Worm (Caenorhabditis elegans) whole organism, L2 larva: ENCODE data around the gene srg-69.
"Not testable (repeated sequence)": the region's sequence is repeated elsewhere in the genome, so short reads cannot be mapped to it uniquely, and the experiment has no call there.

Source experiments
- C34F6.9 ChIP-seq: fragments of 150-350 bp; optimal IDR thresholded peaks from 2 replicates; lab custom pipeline; 2014; ENCODE audit warnings: missing biosample characterization, missing genetic modification characterization
- F13H6.1 ChIP-seq: sonication (generic microtip); optimal IDR thresholded peaks from 2 replicates; lab custom pipeline; 2016; ENCODE audit warnings: missing genetic modification characterization, missing compliant biosample characterization
- R02D3.7 ChIP-seq: fragments of 150-350 bp; optimal IDR thresholded peaks from 2 replicates; lab custom pipeline; 2014; ENCODE audit warnings: missing biosample characterization, missing genetic modification characterization
- aly-2 ChIP-seq: fragments of 150-350 bp; optimal IDR thresholded peaks from 2 replicates; lab custom pipeline; 2014; ENCODE audit warnings: missing biosample characterization, missing genetic modification characterization
- blmp-1 ChIP-seq: sonication (generic microtip); optimal IDR thresholded peaks from 2 replicates; lab custom pipeline; 2017; ENCODE audit warnings: missing genetic modification characterization, mild to moderate bottlenecking, missing compliant biosample characterization, antibody characterized with exemption, moderate library complexity; ENCODE audit not compliant: insufficient read depth
- ceh-82 ChIP-seq: fragments of 150-350 bp; optimal IDR thresholded peaks from 2 replicates; lab custom pipeline; 2014; ENCODE audit warnings: missing biosample characterization, missing genetic modification characterization
- crh-2 ChIP-seq: sonication (generic microtip); optimal IDR thresholded peaks from 2 replicates; lab custom pipeline; 2017; ENCODE audit warnings: missing biosample characterization, missing genetic modification characterization
- dmd-4 ChIP-seq: sonication (generic microtip); optimal IDR thresholded peaks from 2 replicates; lab custom pipeline; 2017; ENCODE audit warnings: missing biosample characterization, missing genetic modification characterization
- egl-27 ChIP-seq: sonication (generic microtip); optimal IDR thresholded peaks from 3 replicates; lab custom pipeline; 2017; ENCODE audit warnings: missing biosample characterization, missing genetic modification reagents, missing genetic modification characterization
- fos-1 ChIP-seq: fragments of 150-350 bp; optimal IDR thresholded peaks from 2 replicates; lab custom pipeline; 2014; ENCODE audit warnings: missing biosample characterization, missing genetic modification characterization
- gmeb-1 ChIP-seq: fragments of 150-350 bp; optimal IDR thresholded peaks from 2 replicates; lab custom pipeline; 2014; ENCODE audit warnings: missing biosample characterization, missing genetic modification characterization
- lin-13 ChIP-seq: fragments of 150-350 bp; optimal IDR thresholded peaks from 2 replicates; lab custom pipeline; 2014; ENCODE audit warnings: missing biosample characterization, missing genetic modification reagents, missing genetic modification characterization
- lin-39 ChIP-seq: fragments of 150-350 bp; optimal IDR thresholded peaks from 2 replicates; lab custom pipeline; 2014; ENCODE audit warnings: missing biosample characterization, missing genetic modification reagents, missing genetic modification characterization
- lsy-2 ChIP-seq, 2 experiments: fragments of 150-350 bp in 1 of 2; sonication (generic microtip) in 1 of 2; optimal IDR thresholded peaks; 2 replicates each; lab custom pipeline; 2014 to 2017; ENCODE audit warnings: missing biosample characterization in 2 of 2, missing genetic modification characterization in 2 of 2
- mab-5 ChIP-seq: fragments of 150-350 bp; optimal IDR thresholded peaks from 2 replicates; lab custom pipeline; 2014; ENCODE audit warnings: missing biosample characterization, missing genetic modification characterization
- mdl-1 ChIP-seq, 2 experiments: fragments of 150-350 bp in 1 of 2; sonication (generic microtip) in 1 of 2; optimal IDR thresholded peaks; 2 replicates each; lab custom pipeline; 2017; ENCODE audit warnings: missing biosample characterization in 2 of 2, missing genetic modification characterization in 2 of 2
- nhr-129 ChIP-seq: fragments of 150-350 bp; optimal IDR thresholded peaks from 2 replicates; lab custom pipeline; 2014; ENCODE audit warnings: missing biosample characterization, missing genetic modification characterization
- nhr-21 ChIP-seq: fragments of 150-350 bp; optimal IDR thresholded peaks from 2 replicates; lab custom pipeline; 2014; ENCODE audit warnings: missing biosample characterization, missing genetic modification characterization
- nhr-23 ChIP-seq: fragments of 150-350 bp; optimal IDR thresholded peaks from 2 replicates; lab custom pipeline; 2014; ENCODE audit warnings: missing biosample characterization, missing genetic modification reagents, missing genetic modification characterization
- nhr-25 ChIP-seq: fragments of 150-350 bp; sonication (generic microtip); optimal IDR thresholded peaks from 3 replicates; lab custom pipeline; 2014; ENCODE audit warnings: missing biosample characterization, missing genetic modification characterization
- skn-1 ChIP-seq: sonication (generic microtip); optimal IDR thresholded peaks from 2 replicates; lab custom pipeline; 2017; ENCODE audit warnings: missing biosample characterization, missing genetic modification characterization
- sma-3 ChIP-seq: sonication (generic microtip); optimal IDR thresholded peaks from 2 replicates; lab custom pipeline; 2016; ENCODE audit warnings: missing genetic modification reagents, missing genetic modification characterization, missing compliant biosample characterization
- sma-9 ChIP-seq, 2 experiments: fragments of 150-350 bp in 1 of 2; sonication (generic microtip) in 1 of 2; optimal IDR thresholded peaks; 2 replicates each; lab custom pipeline; 2014 to 2016; ENCODE audit warnings: missing genetic modification characterization in 2 of 2, mild to moderate bottlenecking in 1 of 2, missing biosample characterization in 1 of 2, missing compliant biosample characterization in 1 of 2, missing genetic modification reagents in 1 of 2, moderate library complexity in 1 of 2
- snpc-4 ChIP-seq: fragments of 150-350 bp; optimal IDR thresholded peaks from 2 replicates; lab custom pipeline; 2014; ENCODE audit warnings: missing biosample characterization, missing genetic modification characterization
- unc-55 ChIP-seq: fragments of 150-350 bp; sonication (generic microtip); optimal IDR thresholded peaks from 3 replicates; lab custom pipeline; 2014; ENCODE audit warnings: missing biosample characterization, missing genetic modification reagents, missing genetic modification characterization
- unc-62 ChIP-seq: fragments of 150-350 bp; optimal IDR thresholded peaks from 2 replicates; lab custom pipeline; 2014; ENCODE audit warnings: missing biosample characterization, missing genetic modification reagents, missing genetic modification characterization
- zag-1 ChIP-seq: fragments of 150-350 bp; optimal IDR thresholded peaks from 2 replicates; lab custom pipeline; 2014; ENCODE audit warnings: missing biosample characterization, missing genetic modification characterization
- ztf-11 ChIP-seq: sonication (generic microtip); optimal IDR thresholded peaks from 2 replicates; lab custom pipeline; 2017; ENCODE audit warnings: missing biosample characterization, missing genetic modification characterization
- ztf-4 ChIP-seq: fragments of 150-350 bp; optimal IDR thresholded peaks from 2 replicates; lab custom pipeline; 2014; ENCODE audit warnings: missing biosample characterization, missing genetic modification characterization

The srg-69 gene

ce11 chrII:5341573-5341972, 13.9 kb upstream of the srg-69 start:
- peak; percentile 3 for TF ChIP-seq nhr-21 (tag; lab: Kevin White, UChicago)
- TF ChIP-seq sma-9 (GFP tag; optimal IDR thresholded peaks at IDR 0.05; lab: Kevin White, UChicago), result peak; percentile 5
- TF ChIP-seq sma-9 (tag; optimal IDR thresholded peaks at IDR 0.05; lab: Kevin White, UChicago), result no peak
- TF ChIP-seq sma-3 (GFP tag; lab: Kevin White, UChicago), result no peak
- TF ChIP-seq, all 48 proteins: peak for 2

ce11 chrII:5342412-5342811, 13.1 kb upstream of the srg-69 start:
- peak; percentile 6 for TF ChIP-seq C34F6.9 (tag; lab: Kevin White, UChicago)
- peak; percentile 22 for TF ChIP-seq sma-9 (GFP tag; optimal IDR thresholded peaks at IDR 0.05; lab: Kevin White, UChicago)
- TF ChIP-seq sma-9 (tag; optimal IDR thresholded peaks at IDR 0.05; lab: Kevin White, UChicago), result no peak
- TF ChIP-seq sma-3 (GFP tag; lab: Kevin White, UChicago), result peak; percentile 11
- no peak for TF ChIP-seq mdl-1 (tag; optimal IDR thresholded peaks at IDR 0.05; lab: Kevin White, UChicago)

ce11 chrII:5344775-5345174, 10.7 kb upstream of the srg-69 start, which contains the start of gene F09E5.14:
Gene F09E5.14, minus strand, starts transcription at chrII:5344875.
- TF ChIP-seq zag-1 (tag; lab: Kevin White, UChicago) (no peak), ztf-11 (tag; lab: Kevin White, UChicago) (no peak), snpc-4 (tag; lab: Kevin White, UChicago) (no peak), lsy-2 (tag; optimal IDR thresholded peaks at IDR 0.05; lab: Kevin White, UChicago) (no peak), aly-2 (tag; lab: Kevin White, UChicago) (no peak), fos-1 (no peak), ceh-82 (tag; lab: Kevin White, UChicago) (no peak), ztf-4 (no peak), gmeb-1 (tag; lab: Kevin White, UChicago) (no peak), R02D3.7 (tag; lab: Kevin White, UChicago) (no peak), lin-39 (no peak), sma-9 (GFP tag; optimal IDR thresholded peaks at IDR 0.05; lab: Kevin White, UChicago) (no peak), sma-9 (tag; optimal IDR thresholded peaks at IDR 0.05; lab: Kevin White, UChicago) (no peak), nhr-25 (tag; lab: Kevin White, UChicago) (no peak)

ce11 chrII:5346350-5346749, 9.1 kb upstream of the srg-69 start:
- TF ChIP-seq nhr-21 (tag; lab: Kevin White, UChicago), result peak; percentile 37
- peak; percentile 94 for TF ChIP-seq gmeb-1 (tag; lab: Kevin White, UChicago)
- TF ChIP-seq nhr-129 (tag; lab: Kevin White, UChicago), result peak; percentile 69
- peak; percentile 55 for TF ChIP-seq sma-3 (GFP tag; lab: Kevin White, UChicago)
- peak; percentile 53 to 77 for TF ChIP-seq lsy-2 (tag; optimal IDR thresholded peaks at IDR 0.05; lab: Kevin White, UChicago)
- peak; percentile 82 for TF ChIP-seq lin-13 (GFP tag; lab: Kevin White, UChicago)
- peak; percentile 46 for TF ChIP-seq sma-9 (GFP tag; optimal IDR thresholded peaks at IDR 0.05; lab: Kevin White, UChicago)
- not testable (repeated sequence) for TF ChIP-seq sma-9 (tag; optimal IDR thresholded peaks at IDR 0.05; lab: Kevin White, UChicago)
- TF ChIP-seq snpc-4 (tag; lab: Kevin White, UChicago), result peak; percentile 23
- peak; percentile 54 for TF ChIP-seq F13H6.1 (tag; lab: Kevin White, UChicago)
- TF ChIP-seq crh-2 (tag; lab: Kevin White, UChicago), result peak; percentile 50
- TF ChIP-seq mab-5 (tag; lab: Kevin White, UChicago), result peak; percentile 27
- peak; percentile 65 for TF ChIP-seq unc-55
- peak; percentile 64 for TF ChIP-seq C34F6.9 (tag; lab: Kevin White, UChicago)
- TF ChIP-seq nhr-25 (tag; lab: Kevin White, UChicago), result peak; percentile 31
- TF ChIP-seq, all 48 proteins: peak for 14; not testable (repeated sequence) for 34

ce11 chrII:5350357-5350756, 5.1 kb upstream of the srg-69 start, which contains the start of gene F09E5.8:
Gene F09E5.8, plus strand, starts transcription at chrII:5350669.
- TF ChIP-seq unc-62; crh-2 (tag; lab: Kevin White, UChicago); egl-27: not testable (repeated sequence)

ce11 chrII:5351799-5352198, 3.7 kb upstream of the srg-69 start, which contains the start of gene F09E5.7:
Gene F09E5.7, plus strand, starts transcription at chrII:5352099.
- TF ChIP-seq skn-1 (tag; lab: Kevin White, UChicago) (no peak), dmd-4 (tag; lab: Kevin White, UChicago) (no peak), nhr-23 (no peak), blmp-1 (no peak)
